Worm (Caenorhabditis elegans): ENCODE results near the gene lec-8.

Gene lec-8

ce11 chrX:9868820-9869219, 18.4 kb downstream of the lec-8 start, which contains the start of gene R07B1.7:
R07B1.7 (plus strand) TSS chrX:9869120.
- TF ChIP-seq hlh-13 (GFP tag; optimal IDR thresholded peaks at IDR 0.05) (no peak), hlh-15 (tag; optimal IDR thresholded peaks at IDR 0.05) (no peak), ceh-14 (tag; optimal IDR thresholded peaks at IDR 0.05) (no peak), pha-2 (tag; optimal IDR thresholded peaks at IDR 0.05) (no peak)

ce11 chrX:9869522-9869921, 19.2 kb downstream of the lec-8 start, which contains the start of gene R07B1.13:
R07B1.13 (plus strand) TSS chrX:9869822.
- TF ChIP-seq C08G9.2 (tag; optimal IDR thresholded peaks at IDR 0.05) (no peak), sdc-2 (tag; optimal IDR thresholded peaks at IDR 0.05) (no peak), hlh-6 (tag; optimal IDR thresholded peaks at IDR 0.05) (no peak), hlh-15 (tag; optimal IDR thresholded peaks at IDR 0.05) (no peak), ceh-22 (tag; optimal IDR thresholded peaks at IDR 0.05) (no peak), ceh-9 (tag; optimal IDR thresholded peaks at IDR 0.05) (no peak), pag-3 (tag; optimal IDR thresholded peaks at IDR 0.05; ENCODE audit: borderline replicate concordance) (no peak), sox-4 (tag; optimal IDR thresholded peaks at IDR 0.05) (no peak)

- TF ChIP-seq eyg-1 (tag; optimal IDR thresholded peaks at IDR 0.05) = no peak
- TF ChIP-seq ttx-3 (tag; optimal IDR thresholded peaks at IDR 0.05) = no peak
- TF ChIP-seq tbx-7 (tag; optimal IDR thresholded peaks at IDR 0.05) = no peak
- TF ChIP-seq K02D7.2 (tag; optimal IDR thresholded peaks at IDR 0.05) = no peak
Measured at ce11 chrX:9872554-9872953, 22.2 kb downstream of the lec-8 start, which contains the start of gene R07B1.8. R07B1.8 (minus strand) TSS chrX:9872654.

- TF ChIP-seq ceh-6 (GFP tag; optimal IDR thresholded peaks at IDR 0.05) = no peak
- TF ChIP-seq ceh-31 (tag; optimal IDR thresholded peaks at IDR 0.05) = no peak
- no peak for TF ChIP-seq tbx-2 (tag; optimal IDR thresholded peaks at IDR 0.05)
- TF ChIP-seq elt-2 (tag; optimal IDR thresholded peaks at IDR 0.05) = no peak
- TF ChIP-seq ahr-1 (tag; optimal IDR thresholded peaks at IDR 0.05) = no peak
- TF ChIP-seq F13H6.1 (tag; optimal IDR thresholded peaks at IDR 0.05) = no peak
- no peak for TF ChIP-seq nfya-1 (tag; optimal IDR thresholded peaks at IDR 0.05)
- TF ChIP-seq pqm-1 (tag; optimal IDR thresholded peaks at IDR 0.05) = no peak
- TF ChIP-seq elt-4 (tag; optimal IDR thresholded peaks at IDR 0.05) = no peak
- TF ChIP-seq nhr-232 (tag; optimal IDR thresholded peaks at IDR 0.05) = no peak
- TF ChIP-seq ref-2 (tag; optimal IDR thresholded peaks at IDR 0.05) = no peak
Measured at ce11 chrX:9877117-9877516, 26.7 kb downstream of the lec-8 start, which contains the start of gene R07B1.9. R07B1.9 (plus strand) TSS chrX:9877417.

ce11 chrX:9882112-9882511, 31.7 kb downstream of the lec-8 start, which contains the start of gene glo-1:
glo-1 (minus strand) TSS chrX:9882212.
- no peak for TF ChIP-seq eyg-1 (tag; optimal IDR thresholded peaks at IDR 0.05)
- TF ChIP-seq elt-4 (tag; optimal IDR thresholded peaks at IDR 0.05) = no peak
- no peak for TF ChIP-seq ztf-16 (tag; optimal IDR thresholded peaks at IDR 0.05)
- no peak for TF ChIP-seq ceh-6 (GFP tag; optimal IDR thresholded peaks at IDR 0.05)
- TF ChIP-seq zip-5 (tag; optimal IDR thresholded peaks at IDR 0.05) = no peak
- TF ChIP-seq ceh-14 (tag; optimal IDR thresholded peaks at IDR 0.05) = no peak
- TF ChIP-seq pha-4 (tag; optimal IDR thresholded peaks at IDR 0.05) = no peak
- no peak for TF ChIP-seq K09A11.1 (tag; optimal IDR thresholded peaks at IDR 0.05; ENCODE audit: insufficient read depth)
- TF ChIP-seq ceh-2 (tag; optimal IDR thresholded peaks at IDR 0.05) = no peak
- no peak for TF ChIP-seq hlh-6 (tag; optimal IDR thresholded peaks at IDR 0.05)
- no peak for TF ChIP-seq mec-3 (tag; optimal IDR thresholded peaks at IDR 0.05; ENCODE audit: borderline replicate concordance)

ce11 chrX:9882572-9882971, 32.2 kb downstream of the lec-8 start:
- TF ChIP-seq ceh-48 (tag; optimal IDR thresholded peaks at IDR 0.05) (no peak), hlh-8 (tag; optimal IDR thresholded peaks at IDR 0.05) (no peak), ahr-1 (tag; optimal IDR thresholded peaks at IDR 0.05) (no peak), fax-1 (tag; optimal IDR thresholded peaks at IDR 0.05) (no peak), gmeb-2 (tag; optimal IDR thresholded peaks at IDR 0.05) (no peak), ceh-14 (tag; optimal IDR thresholded peaks at IDR 0.05) (no peak), pat-9 (tag; optimal IDR thresholded peaks at IDR 0.05) (no peak), dmd-4 (tag; optimal IDR thresholded peaks at IDR 0.05; ENCODE audit: borderline replicate concordance) (no peak), elt-2 (tag; optimal IDR thresholded peaks at IDR 0.05) (no peak)

Data from whole organism, late embryonic.